Fruit fly (Drosophila melanogaster): ENCODE results near the gene sens-2.

DNA sequence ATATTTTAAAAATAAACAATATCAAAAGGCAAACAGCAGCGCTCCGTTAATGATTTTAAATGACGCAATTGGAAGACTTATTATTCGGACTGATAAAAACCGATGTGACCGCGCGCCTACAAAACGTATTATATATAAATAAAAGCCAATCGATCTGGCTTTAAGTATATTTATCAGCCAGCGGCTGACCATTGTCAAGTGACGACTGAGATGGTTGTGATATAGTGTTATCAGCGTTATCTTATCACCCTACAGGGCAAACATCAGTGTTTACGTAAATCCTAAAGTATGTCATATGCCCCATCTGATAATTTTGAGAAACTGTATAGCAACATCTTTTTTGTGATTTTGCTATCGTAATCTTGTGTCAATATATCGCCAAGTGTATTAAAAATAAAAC, 32.4 kb upstream of the sens-2 start:
- TF ChIP-seq insv (GFP tag; optimal IDR thresholded peaks at IDR 0.05) = no peak
- no peak for TF ChIP-seq Hr78 (GFP tag; optimal IDR thresholded peaks at IDR 0.05)
- no peak for TF ChIP-seq zf30C (GFP tag; optimal IDR thresholded peaks at IDR 0.05)
- TF ChIP-seq Ets65A (GFP tag) = no peak

Measured in whole organism, embryonic.